Worm (Caenorhabditis elegans) whole organism, late embryonic: ENCODE results near the gene clec-117.
A peak's percentile ranks its signal among the peaks of the same experiment; 100 is the strongest.

ENCODE experiments used
- C08G9.2 ChIP-seq: sonication (generic microtip); optimal IDR thresholded peaks from 2 replicates; lab custom pipeline; 2016; ENCODE audit warnings: mild to moderate bottlenecking, missing genetic modification characterization, moderate library complexity, missing compliant biosample characterization
- C38D4.7 ChIP-seq: fragments of 200-800 bp; sonication (Bioruptor generic); optimal IDR thresholded peaks from 2 replicates; lab custom pipeline; 2018; ENCODE audit warnings: mild to moderate bottlenecking, missing genetic modification characterization, moderate library complexity, missing compliant biosample characterization
- K02D7.2 ChIP-seq: sonication (generic microtip); optimal IDR thresholded peaks from 2 replicates; lab custom pipeline; 2017; ENCODE audit warnings: mild to moderate bottlenecking, missing genetic modification characterization, missing compliant biosample characterization
- K09A11.1 ChIP-seq: sonication (generic microtip); optimal IDR thresholded peaks from 2 replicates; lab custom pipeline; 2017; ENCODE audit warnings: antibody characterized with exemption, mild to moderate bottlenecking, missing genetic modification characterization, missing compliant biosample characterization; ENCODE audit not compliant: insufficient read depth
- T23F11.4 ChIP-seq: fragments of 200-800 bp; sonication (Bioruptor generic); optimal IDR thresholded peaks from 2 replicates; lab custom pipeline; 2018; ENCODE audit warnings: mild to moderate bottlenecking, missing genetic modification characterization, missing compliant biosample characterization
- Y22D7AL.16 ChIP-seq: sonication (generic microtip); optimal IDR thresholded peaks from 2 replicates; lab custom pipeline; 2016; ENCODE audit warnings: missing genetic modification characterization, missing compliant biosample characterization
- ahr-1 ChIP-seq: sonication (generic microtip); optimal IDR thresholded peaks from 2 replicates; lab custom pipeline; 2016; ENCODE audit warnings: missing genetic modification characterization, missing compliant biosample characterization
- ama-1 ChIP-seq: fragments of 150-350 bp; optimal IDR thresholded peaks from 2 replicates; lab custom pipeline; 2014
- ceh-14 ChIP-seq: sonication (generic microtip); optimal IDR thresholded peaks from 2 replicates; lab custom pipeline; 2016; ENCODE audit warnings: missing genotype, missing genetic modification characterization, missing compliant biosample characterization
- ceh-18 ChIP-seq: sonication (generic microtip); optimal IDR thresholded peaks from 2 replicates; lab custom pipeline; 2016; ENCODE audit warnings: missing genetic modification characterization, missing compliant biosample characterization
- ceh-19 ChIP-seq: fragments of 200-800 bp; sonication (Bioruptor generic); optimal IDR thresholded peaks from 2 replicates; lab custom pipeline; 2018; ENCODE audit warnings: mild to moderate bottlenecking, missing genetic modification characterization, missing compliant biosample characterization
- ceh-2 ChIP-seq: sonication (generic microtip); optimal IDR thresholded peaks from 2 replicates; lab custom pipeline; 2016; ENCODE audit warnings: missing genotype, missing genetic modification characterization, missing compliant biosample characterization
- ceh-22 ChIP-seq: sonication (generic microtip); optimal IDR thresholded peaks from 2 replicates; lab custom pipeline; 2017; ENCODE audit warnings: missing biosample characterization, missing genetic modification characterization
- ceh-24 ChIP-seq: sonication (generic microtip); optimal IDR thresholded peaks from 2 replicates; lab custom pipeline; 2016; ENCODE audit warnings: mild to moderate bottlenecking, missing genetic modification characterization, missing compliant biosample characterization
- ceh-30 ChIP-seq: fragments of 150-350 bp; optimal IDR thresholded peaks from 2 replicates; lab custom pipeline; 2014; ENCODE audit warnings: missing biosample characterization, missing genetic modification characterization
- ceh-31 ChIP-seq: sonication (generic microtip); optimal IDR thresholded peaks from 2 replicates; lab custom pipeline; 2016; ENCODE audit warnings: missing genetic modification characterization, missing compliant biosample characterization
- ceh-34 ChIP-seq: sonication (generic microtip); optimal IDR thresholded peaks from 2 replicates; lab custom pipeline; 2016; ENCODE audit warnings: mild to moderate bottlenecking, missing genetic modification characterization, missing compliant biosample characterization
- ceh-48 ChIP-seq: sonication (generic microtip); optimal IDR thresholded peaks from 2 replicates; lab custom pipeline; 2016; ENCODE audit warnings: missing genetic modification characterization, inconsistent platforms, missing compliant biosample characterization
- ceh-6 ChIP-seq: fragments of 200-800 bp; sonication (Bioruptor generic); optimal IDR thresholded peaks from 2 replicates; lab custom pipeline; 2018; ENCODE audit warnings: mild to moderate bottlenecking, missing genetic modification characterization, missing compliant biosample characterization
- che-1 ChIP-seq: sonication (generic microtip); optimal IDR thresholded peaks from 2 replicates; lab custom pipeline; 2016; ENCODE audit warnings: mild to moderate bottlenecking, missing genetic modification characterization, missing compliant biosample characterization
- dmd-4 ChIP-seq: sonication (generic microtip); optimal IDR thresholded peaks from 2 replicates; lab custom pipeline; 2016; ENCODE audit warnings: borderline replicate concordance, missing genetic modification characterization, missing compliant biosample characterization
- elt-4 ChIP-seq: sonication (generic microtip); optimal IDR thresholded peaks from 2 replicates; lab custom pipeline; 2016; ENCODE audit warnings: missing genetic modification characterization, missing compliant biosample characterization
- ets-4 ChIP-seq: sonication (generic microtip); optimal IDR thresholded peaks from 2 replicates; lab custom pipeline; 2016; ENCODE audit warnings: missing genetic modification characterization, missing compliant biosample characterization
- fax-1 ChIP-seq: sonication (generic microtip); optimal IDR thresholded peaks from 2 replicates; lab custom pipeline; 2016; ENCODE audit warnings: missing genotype, missing genetic modification characterization, missing compliant biosample characterization
- fkh-10 ChIP-seq: fragments of 150-350 bp; optimal IDR thresholded peaks from 2 replicates; lab custom pipeline; 2014; ENCODE audit warnings: missing biosample characterization, missing genetic modification reagents, missing genetic modification characterization
- fkh-6 ChIP-seq: sonication (generic microtip); optimal IDR thresholded peaks from 2 replicates; lab custom pipeline; 2016; ENCODE audit warnings: missing genetic modification characterization, missing compliant biosample characterization
- gmeb-2 ChIP-seq: sonication (generic microtip); optimal IDR thresholded peaks from 2 replicates; lab custom pipeline; 2016; ENCODE audit warnings: missing genetic modification characterization, inconsistent platforms, missing compliant biosample characterization
- hlh-13 ChIP-seq: fragments of 200-800 bp; sonication (Bioruptor generic); optimal IDR thresholded peaks from 2 replicates; lab custom pipeline; 2018; ENCODE audit warnings: mild to moderate bottlenecking, missing genetic modification characterization, missing compliant biosample characterization
- hlh-30 ChIP-seq: sonication (generic microtip); optimal IDR thresholded peaks from 2 replicates; lab custom pipeline; 2017; ENCODE audit warnings: antibody characterized with exemption, missing genetic modification characterization, missing compliant biosample characterization; ENCODE audit not compliant: insufficient read depth
- hlh-8 ChIP-seq: sonication (generic microtip); optimal IDR thresholded peaks from 2 replicates; lab custom pipeline; 2016; ENCODE audit warnings: missing genotype, missing genetic modification characterization, missing compliant biosample characterization
- lim-6 ChIP-seq: sonication (generic microtip); optimal IDR thresholded peaks from 2 replicates; lab custom pipeline; 2016; ENCODE audit warnings: missing genetic modification characterization, missing compliant biosample characterization
- lin-11 ChIP-seq: fragments of 200-800 bp; sonication (Bioruptor generic); optimal IDR thresholded peaks from 2 replicates; lab custom pipeline; 2018; ENCODE audit warnings: mild to moderate bottlenecking, missing genetic modification characterization, missing compliant biosample characterization
- madf-2 ChIP-seq: sonication (generic microtip); optimal IDR thresholded peaks from 2 replicates; lab custom pipeline; 2017; ENCODE audit warnings: missing genetic modification characterization, missing compliant biosample characterization
- nhr-232 ChIP-seq: sonication (generic microtip); optimal IDR thresholded peaks from 2 replicates; lab custom pipeline; 2016; ENCODE audit warnings: missing genetic modification characterization, missing compliant biosample characterization
- npax-4 ChIP-seq: sonication (generic microtip); optimal IDR thresholded peaks from 2 replicates; lab custom pipeline; 2016; ENCODE audit warnings: missing genetic modification characterization, missing compliant biosample characterization
- odd-2 ChIP-seq: sonication (generic microtip); optimal IDR thresholded peaks from 2 replicates; lab custom pipeline; 2017; ENCODE audit warnings: antibody characterized with exemption, mild to moderate bottlenecking, missing genetic modification characterization, missing compliant biosample characterization
- pag-3 ChIP-seq: sonication (generic microtip); optimal IDR thresholded peaks from 2 replicates; lab custom pipeline; 2016; ENCODE audit warnings: missing compliant biosample characterization, missing genetic modification characterization, borderline replicate concordance
- pha-2 ChIP-seq: sonication (generic microtip); optimal IDR thresholded peaks from 2 replicates; lab custom pipeline; 2017; ENCODE audit warnings: mild to moderate bottlenecking, missing genetic modification characterization, missing compliant biosample characterization
- pha-4 ChIP-seq: fragments of 150-350 bp; optimal IDR thresholded peaks from 2 replicates; lab custom pipeline; 2018; ENCODE audit warnings: missing biosample characterization, missing genetic modification reagents, missing genetic modification characterization
- ref-2 ChIP-seq: sonication (generic microtip); optimal IDR thresholded peaks from 2 replicates; lab custom pipeline; 2016; ENCODE audit warnings: missing genetic modification characterization, missing compliant biosample characterization
- sox-2 ChIP-seq: fragments of 200-800 bp; sonication (Bioruptor generic); IDR thresholded peaks from 2 replicates; pipeline ENCODE4 v1.3.6; 2022; ENCODE audit warnings: missing genetic modification reagents, missing genetic modification characterization, missing compliant biosample characterization
- syd-9 ChIP-seq: sonication (generic microtip); optimal IDR thresholded peaks from 2 replicates; lab custom pipeline; 2016; ENCODE audit warnings: mild to moderate bottlenecking, missing genetic modification characterization, moderate library complexity, missing compliant biosample characterization
- tbx-7 ChIP-seq: sonication (generic microtip); optimal IDR thresholded peaks from 2 replicates; lab custom pipeline; 2016; ENCODE audit warnings: missing genotype, missing genetic modification characterization, missing compliant biosample characterization
- ttx-3 ChIP-seq: sonication (generic microtip); optimal IDR thresholded peaks from 2 replicates; lab custom pipeline; 2016; ENCODE audit warnings: missing genetic modification reagents, missing genetic modification characterization, missing compliant biosample characterization
- unc-42 ChIP-seq: sonication (generic microtip); optimal IDR thresholded peaks from 2 replicates; lab custom pipeline; 2016; ENCODE audit warnings: missing genotype, missing genetic modification characterization, missing compliant biosample characterization
- unc-55 ChIP-seq: sonication (generic microtip); optimal IDR thresholded peaks from 2 replicates; lab custom pipeline; 2017; ENCODE audit warnings: missing biosample characterization, missing genetic modification reagents, missing genetic modification characterization
- unc-86 ChIP-seq: sonication (generic microtip); optimal IDR thresholded peaks from 2 replicates; lab custom pipeline; 2016; ENCODE audit warnings: missing genetic modification characterization, missing compliant biosample characterization
- zip-5 ChIP-seq: sonication (generic microtip); optimal IDR thresholded peaks from 2 replicates; lab custom pipeline; 2016; ENCODE audit warnings: missing genetic modification characterization, missing compliant biosample characterization
- ztf-16 ChIP-seq: sonication (generic microtip); optimal IDR thresholded peaks from 2 replicates; lab custom pipeline; 2017; ENCODE audit warnings: missing genetic modification characterization, missing compliant biosample characterization

clec-117 gene

ce11 chrII:263563-263962 lies 33.2 kb downstream of the clec-117 start, which contains the start of gene scc-2:
TSS of gene scc-2 (minus strand) at chrII:263663.
- no peak for TF ChIP-seq ceh-24 (tag; lab: Kevin White, UChicago)
- TF ChIP-seq fax-1, result no peak
- TF ChIP-seq unc-42, result no peak
- no peak for TF ChIP-seq fkh-10 (GFP tag; lab: Kevin White, UChicago)

ce11 chrII:257519-257918 lies 39.3 kb downstream of the clec-117 start, which contains the start of gene cat-2:
TSS of gene cat-2 (plus strand) at chrII:257819.
- TF ChIP-seq K09A11.1 (tag; lab: Kevin White, UChicago) (no peak), ceh-31 (no peak), ceh-14 (tag; lab: Kevin White, UChicago) (no peak), hlh-8 (tag; lab: Kevin White, UChicago) (no peak), ceh-24 (tag; lab: Kevin White, UChicago) (no peak), nhr-232 (tag; lab: Kevin White, UChicago) (no peak), fkh-10 (GFP tag; lab: Kevin White, UChicago) (no peak), ztf-16 (tag; lab: Kevin White, UChicago) (no peak), ref-2 (no peak), unc-55 (GFP tag; lab: Kevin White, UChicago) (no peak), sox-2 (no peak)

ce11 chrII:255124-255523 lies 41.7 kb downstream of the clec-117 start:
- TF ChIP-seq dmd-4 (tag; lab: Kevin White, UChicago) (peak; percentile 80), che-1 (peak; percentile 55), C08G9.2 (tag; lab: Kevin White, UChicago) (peak; percentile 87), odd-2 (tag; lab: Kevin White, UChicago) (peak; percentile 32), ceh-22 (tag; lab: Kevin White, UChicago) (no peak), lin-11 (tag; lab: Kevin White, UChicago) (peak; percentile 59), ceh-18 (tag; lab: Kevin White, UChicago) (peak; percentile 92), hlh-30 (peak; percentile 10), elt-4 (tag; lab: Kevin White, UChicago) (no peak), pag-3 (tag; lab: Kevin White, UChicago) (peak; percentile 84), ceh-19 (peak; percentile 74), ttx-3 (tag; lab: Kevin White, UChicago) (peak; percentile 72), fkh-6 (peak; percentile 53), ceh-24 (tag; lab: Kevin White, UChicago) (peak; percentile 62), gmeb-2 (tag; lab: Kevin White, UChicago) (peak; percentile 63), ets-4 (tag; lab: Kevin White, UChicago) (peak; percentile 60), ahr-1 (tag; lab: Kevin White, UChicago) (peak; percentile 57), ceh-6 (GFP tag; lab: Kevin White, UChicago) (peak; percentile 59), unc-86 (peak; percentile 83), pha-4 (tag; lab: Kevin White, UChicago) (no peak), ceh-2 (tag; lab: Kevin White, UChicago) (peak; percentile 82), nhr-232 (tag; lab: Kevin White, UChicago) (peak; percentile 57), T23F11.4 (GFP tag; lab: Kevin White, UChicago) (peak; percentile 56), ceh-30 (peak; percentile 68), ref-2 (peak; percentile 90), ceh-34 (tag; lab: Kevin White, UChicago) (peak; percentile 88), C38D4.7 (GFP tag; lab: Kevin White, UChicago) (peak; percentile 26), ceh-48 (tag; lab: Kevin White, UChicago) (peak; percentile 97), pha-2 (peak; percentile 74), madf-2 (tag; lab: Kevin White, UChicago) (peak; percentile 66), K02D7.2 (tag; lab: Kevin White, UChicago) (peak; percentile 46), unc-55 (GFP tag; lab: Kevin White, UChicago) (peak; percentile 61), Y22D7AL.16 (tag; lab: Kevin White, UChicago) (peak; percentile 50), ama-1 (lab: Kevin White, UChicago) (no peak), lim-6 (tag; lab: Kevin White, UChicago) (no peak), sox-2 (no peak), syd-9 (peak; percentile 26), npax-4 (tag; lab: Kevin White, UChicago) (peak; percentile 43), hlh-13 (GFP tag; lab: Kevin White, UChicago) (peak; percentile 25), tbx-7 (tag; lab: Kevin White, UChicago) (peak; percentile 77), zip-5 (peak; percentile 63)
